Worm (Caenorhabditis elegans): ENCODE results near the gene srw-119.

ce11 chrV:2985309-2985708, 14.3 kb downstream of the srw-119 start, which contains the start of gene srw-139:
- TF ChIP-seq him-1 (tag; optimal IDR thresholded peaks at IDR 0.05) (no peak), dao-5 (tag; optimal IDR thresholded peaks at IDR 0.05) (no peak), W03F9.2 (tag; optimal IDR thresholded peaks at IDR 0.05) (no peak)

Data from whole organism, L4/young adult.